Worm (Caenorhabditis elegans) whole organism, midembryonic: ENCODE measurements around the gene lact-8.

ENCODE experiments used
- cog-1 ChIP-seq: sonication (generic microtip); optimal IDR thresholded peaks from 2 replicates; lab custom pipeline; 2016; ENCODE audit warnings: missing genetic modification characterization, missing compliant biosample characterization
- flt-1 ChIP-seq: fragments of 200-800 bp; sonication (Bioruptor generic); IDR thresholded peaks from 2 replicates; pipeline ENCODE4 v1.3.6; 2022; ENCODE audit warnings: missing genetic modification characterization, missing compliant biosample characterization
- klf-2 ChIP-seq: fragments of 200-800 bp; sonication (Bioruptor generic); conservative IDR thresholded peaks from 2 replicates; pipeline ENCODE4 v1.3.6; 2022; ENCODE audit warnings: missing genetic modification reagents, missing genetic modification characterization, missing compliant biosample characterization
- ref-1 ChIP-seq: fragments of 200-800 bp; sonication (Bioruptor generic); conservative IDR thresholded peaks from 2 replicates; pipeline ENCODE4 v1.3.6; 2022; ENCODE audit warnings: missing genetic modification reagents, missing genetic modification characterization, missing compliant biosample characterization
- tab-1 ChIP-seq: fragments of 200-800 bp; sonication (Bioruptor generic); IDR thresholded peaks from 2 replicates; pipeline ENCODE4 v1.3.6; 2022; ENCODE audit warnings: missing genetic modification characterization, missing compliant biosample characterization
- ztf-29 ChIP-seq: fragments of 200-800 bp; sonication (Bioruptor generic); IDR thresholded peaks from 2 replicates; pipeline ENCODE4 v1.3.6; 2022; ENCODE audit warnings: missing genetic modification reagents, missing genetic modification characterization, missing compliant biosample characterization

DNA sequence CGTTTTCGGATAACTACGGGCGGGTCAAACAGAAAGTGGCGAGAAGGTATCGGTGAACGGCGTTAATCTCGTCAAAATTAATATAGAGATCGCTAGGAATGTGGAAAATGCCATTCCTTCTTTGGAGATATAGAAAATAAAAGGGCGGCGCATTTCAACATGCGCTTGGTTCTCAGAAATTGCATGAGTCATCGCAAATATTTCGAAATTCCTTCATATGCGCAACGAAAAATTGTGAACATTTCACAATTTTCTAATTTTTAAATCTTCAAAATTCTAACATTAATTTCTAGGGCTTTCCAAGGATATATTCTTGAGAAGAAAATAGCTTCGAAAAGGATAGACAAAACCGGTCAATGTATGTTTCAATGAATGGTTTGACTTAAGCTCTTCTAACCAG, 14.5 kb downstream of the lact-8 start:
- TF ChIP-seq cog-1 (no peak), ztf-29 (no peak), klf-2 (no peak), flt-1 (GFP tag; lab: Robert Waterston, UW) (no peak), ref-1 (no peak), tab-1 (no peak)
